Worm (Caenorhabditis elegans): Measurements from ENCODE around the gene W09C2.8.

DNA sequence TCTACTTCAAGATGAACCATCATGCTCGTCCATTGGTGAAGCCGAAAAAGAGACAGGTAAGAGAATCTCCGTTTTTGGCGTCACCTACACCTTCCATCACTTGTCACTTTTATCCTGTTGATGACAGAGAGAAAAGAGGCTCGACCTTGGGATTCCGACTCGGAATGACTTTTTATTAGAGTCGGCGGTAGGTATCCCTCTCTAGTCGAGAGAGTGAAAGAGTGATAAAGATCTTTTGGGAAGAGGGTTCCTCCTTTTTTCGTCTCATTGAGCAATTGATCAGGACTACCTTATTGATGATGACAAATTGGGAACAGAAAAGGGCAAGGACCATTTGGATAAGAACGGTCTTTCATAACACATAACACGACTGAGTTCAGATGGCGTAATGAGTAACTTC, 6.8 kb downstream of the W09C2.8 start:
- no peak for TF ChIP-seq mdl-1 (tag; optimal IDR thresholded peaks at IDR 0.05)
- TF ChIP-seq alr-1 (tag; optimal IDR thresholded peaks at IDR 0.05) = no peak
- no peak for TF ChIP-seq nhr-6 (tag; optimal IDR thresholded peaks at IDR 0.05)
- TF ChIP-seq lin-11 (tag; optimal IDR thresholded peaks at IDR 0.05) = no peak
- no peak for TF ChIP-seq fos-1 (tag; optimal IDR thresholded peaks at IDR 0.05)
- no peak for TF ChIP-seq egl-27 (tag; optimal IDR thresholded peaks at IDR 0.05)
- no peak for TF ChIP-seq snpc-4 (tag; optimal IDR thresholded peaks at IDR 0.05)
- TF ChIP-seq sem-4 (tag; optimal IDR thresholded peaks at IDR 0.05) = no peak
- no peak for TF ChIP-seq lin-39 (tag; optimal IDR thresholded peaks at IDR 0.05)
- no peak for TF ChIP-seq lsy-2 (tag; optimal IDR thresholded peaks at IDR 0.05)
- no peak for TF ChIP-seq ama-1 (optimal IDR thresholded peaks at IDR 0.05)
- TF ChIP-seq unc-39 (tag; optimal IDR thresholded peaks at IDR 0.05) = no peak
- no peak for TF ChIP-seq ZK546.5 (tag; optimal IDR thresholded peaks at IDR 0.05)

Data from whole organism, L2 larva.